Worm (Caenorhabditis elegans) whole organism, L4 larva: ENCODE results near the gene cyp-25A1.
"Not testable (repeated sequence)": the region's sequence is repeated elsewhere in the genome, so short reads cannot be mapped to it uniquely, and the experiment has no call there.

Experiments
- fkh-10 ChIP-seq: fragments of 150-350 bp; optimal IDR thresholded peaks from 2 replicates; lab custom pipeline; 2014; ENCODE audit warnings: missing biosample characterization, missing genetic modification reagents, missing genetic modification characterization
- gei-8 ChIP-seq: fragments of 200-800 bp; sonication (Bioruptor generic); optimal IDR thresholded peaks from 2 replicates; lab custom pipeline; 2018; ENCODE audit warnings: mild to moderate bottlenecking, missing genetic modification characterization, missing compliant biosample characterization
- nhr-25 ChIP-seq: sonication (generic microtip); optimal IDR thresholded peaks from 2 replicates; lab custom pipeline; 2017; ENCODE audit warnings: missing genetic modification characterization, mild to moderate bottlenecking, missing compliant biosample characterization, antibody characterized with exemption, moderate library complexity, borderline replicate concordance; ENCODE audit not compliant: insufficient read depth

ce11 chrIII:3858003-3858402 lies 25.6 kb downstream of the cyp-25A1 start:
- not testable (repeated sequence) for TF ChIP-seq nhr-25; gei-8 (GFP tag; lab: Kevin White, UChicago); fkh-10
